Fruit fly (Drosophila melanogaster): ENCODE data around the gene Anp.

The Anp gene

dm6 chr3R:30222236-30222635 is 12.5 kb downstream of the Anp start:
- TF ChIP-seq dpn (GFP tag; optimal IDR thresholded peaks at IDR 0.05) = no peak
- TF ChIP-seq Hmr (GFP tag; optimal IDR thresholded peaks at IDR 0.05) = no peak
- TF ChIP-seq CG11504 (tag; optimal IDR thresholded peaks at IDR 0.05) = peak; percentile 34
- TF ChIP-seq CG18599 (GFP tag; optimal IDR thresholded peaks at IDR 0.05) = peak; percentile 9
- TF ChIP-seq H15 (GFP tag; IDR thresholded peaks at IDR 0.05) = 0 out of 3 replicates have a peak, but pooled peaks have one; percentile 14
- TF ChIP-seq Hr51 (GFP tag; optimal IDR thresholded peaks at IDR 0.05) = peak in 1 of 2 experiments; percentile 19
- TF ChIP-seq unpg (GFP tag; optimal IDR thresholded peaks at IDR 0.05) = peak; percentile 41
- no peak for TF ChIP-seq CG13894 (tag; optimal IDR thresholded peaks at IDR 0.05)
- TF ChIP-seq Xbp1 (GFP tag; optimal IDR thresholded peaks at IDR 0.05) = peak; percentile 33
- peak in 1 of 2 experiments; percentile 6 for TF ChIP-seq eve (GFP tag; optimal IDR thresholded peaks at IDR 0.05)
- TF ChIP-seq gem (tag; optimal IDR thresholded peaks at IDR 0.05) = peak; percentile 56
- peak; percentile 33 for TF ChIP-seq CG18262 (tag; optimal IDR thresholded peaks at IDR 0.05)
- no peak for TF ChIP-seq knrl (GFP tag; IDR thresholded peaks at IDR 0.05; ENCODE audit: partially characterized antibody)
- TF ChIP-seq CG32772 (GFP tag; IDR thresholded peaks at IDR 0.05) = no peak
- 0 out of 3 replicates have a peak, but pooled peaks have one; percentile 49 for TF ChIP-seq ken (GFP tag; IDR thresholded peaks at IDR 0.05)
- peak; percentile 27 for TF ChIP-seq CG2678 (tag; optimal IDR thresholded peaks at IDR 0.05)
- TF ChIP-seq ara (GFP tag; IDR thresholded peaks at IDR 0.05) = peak; percentile 60; the same call in 1 of the 2 replicates
- no peak for TF ChIP-seq trh (GFP tag; optimal IDR thresholded peaks at IDR 0.05)
- peak; percentile 60; the same call in 1 of the 3 replicates for TF ChIP-seq ci (GFP tag; IDR thresholded peaks at IDR 0.05)
- TF ChIP-seq CG9727 (GFP tag; optimal IDR thresholded peaks at IDR 0.05) = peak; percentile 20
- no peak for TF ChIP-seq Gsc (GFP tag; IDR thresholded peaks at IDR 0.05)
- no peak for TF ChIP-seq HLHmδ (GFP tag; optimal IDR thresholded peaks at IDR 0.05)
- peak; percentile 1 for TF ChIP-seq CG2120 (GFP tag; optimal IDR thresholded peaks at IDR 0.05)
- TF ChIP-seq Max (GFP tag; optimal IDR thresholded peaks at IDR 0.05) = no peak
- TF ChIP-seq MBD-R2 (GFP tag; IDR thresholded peaks at IDR 0.05) = no peak
- no peak for TF ChIP-seq gsb-n (tag; optimal IDR thresholded peaks at IDR 0.05)
- TF ChIP-seq CG4730 (GFP tag; IDR thresholded peaks at IDR 0.05) = no peak
- no peak for TF ChIP-seq GATAe (GFP tag; conservative IDR thresholded peaks at IDR 0.05)
- TF ChIP-seq HLH3B (GFP tag; IDR thresholded peaks at IDR 0.05) = 0 out of 2 replicates have a peak, but pooled peaks have one; percentile 13
- TF ChIP-seq CG10462 (GFP tag; optimal IDR thresholded peaks at IDR 0.05) = no peak
- TF ChIP-seq CG12391 (tag; optimal IDR thresholded peaks at IDR 0.05) = peak; percentile 61
- peak; percentile 13 for TF ChIP-seq dmrt99B (tag; optimal IDR thresholded peaks at IDR 0.05)
- TF ChIP-seq CG6654 (GFP tag; optimal IDR thresholded peaks at IDR 0.05) = no peak
- TF ChIP-seq sens-2 (GFP tag; IDR thresholded peaks at IDR 0.05) = peak; percentile 65
- no peak for TF ChIP-seq CG3407 (GFP tag; optimal IDR thresholded peaks at IDR 0.05)
- TF ChIP-seq CG10267 (tag; optimal IDR thresholded peaks at IDR 0.05) = peak; percentile 9
- peak; percentile 28 for TF ChIP-seq Oli (tag; optimal IDR thresholded peaks at IDR 0.05)
- TF ChIP-seq Sox100B (GFP tag; optimal IDR thresholded peaks at IDR 0.05) = peak; percentile 8
- no peak for TF ChIP-seq CG7987 (GFP tag; optimal IDR thresholded peaks at IDR 0.05)
- no peak for TF ChIP-seq Six4 (GFP tag; optimal IDR thresholded peaks at IDR 0.05)
- no peak for TF ChIP-seq Scr (GFP tag; IDR thresholded peaks at IDR 0.05; ENCODE audit: partially characterized antibody)
- peak; percentile 55 for TF ChIP-seq CG2712 (tag; optimal IDR thresholded peaks at IDR 0.05)
- no peak for TF ChIP-seq CG4617 (GFP tag; optimal IDR thresholded peaks at IDR 0.05; ENCODE audit: borderline replicate concordance)
- peak; percentile 16 for TF ChIP-seq az2 (GFP tag; optimal IDR thresholded peaks at IDR 0.05)
- peak; percentile 63 for TF ChIP-seq dmrt11E (tag; optimal IDR thresholded peaks at IDR 0.05)
- TF ChIP-seq ro (GFP tag; IDR thresholded peaks at IDR 0.05) = no peak
- TF ChIP-seq Sox102F (GFP tag; optimal IDR thresholded peaks at IDR 0.05) = peak; percentile 35
- no peak for TF ChIP-seq hkb (optimal IDR thresholded peaks at IDR 0.05)
- TF ChIP-seq hkb (GFP tag; IDR thresholded peaks at IDR 0.05) = peak; percentile 59; the same call in 1 of the 2 replicates
- TF ChIP-seq CG17361 (GFP tag; IDR thresholded peaks at IDR 0.05) = 0 out of 3 replicates have a peak, but pooled peaks have one; percentile 20
